Fruit fly (Drosophila melanogaster): ENCODE data around the gene CG13639.
A peak's percentile ranks its signal among the peaks of the same experiment; 100 is the strongest.

Gene CG13639

dm6 chr3R:24888418-24888817 lies 28.3 kb upstream of the CG13639 start:
- peak; percentile 56 for TF ChIP-seq Blimp-1 (GFP tag; optimal IDR thresholded peaks at IDR 0.05)
- TF ChIP-seq so (GFP tag; IDR thresholded peaks at IDR 0.05) = no peak
- peak; percentile 82 for TF ChIP-seq CG8281 (tag; optimal IDR thresholded peaks at IDR 0.05)

DNA sequence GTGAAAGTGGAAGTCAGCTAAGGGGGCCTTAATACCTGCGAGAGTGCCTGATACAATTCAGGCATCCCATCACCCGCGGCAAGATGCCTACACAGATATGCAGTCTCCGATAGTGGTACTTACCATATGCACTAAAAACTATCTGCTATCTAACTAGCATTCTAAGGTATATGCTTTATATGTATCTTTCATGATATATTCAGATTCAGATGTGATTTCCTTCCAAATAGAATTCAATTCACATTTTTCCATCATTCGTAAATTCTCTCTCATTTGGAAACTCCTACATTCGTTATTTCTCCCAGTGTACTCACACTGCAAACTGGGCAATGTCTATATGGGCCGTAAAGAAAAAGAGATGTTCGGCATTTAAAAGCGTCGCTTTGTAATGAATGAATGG lies 26.3 kb upstream of the CG13639 start:
- no peak for TF ChIP-seq ac (GFP tag; optimal IDR thresholded peaks at IDR 0.05)
- no peak for TF ChIP-seq kah (GFP tag; optimal IDR thresholded peaks at IDR 0.05)
- no peak for TF ChIP-seq CG2875 (GFP tag; optimal IDR thresholded peaks at IDR 0.05)
- peak; percentile 17; the same call in 1 of the 2 replicates for TF ChIP-seq CG6689 (GFP tag; IDR thresholded peaks at IDR 0.05)
- TF ChIP-seq phol (tag; optimal IDR thresholded peaks at IDR 0.05) = peak; percentile 27
- TF ChIP-seq Spps (tag; optimal IDR thresholded peaks at IDR 0.05) = no peak
- no peak for TF ChIP-seq CG3065 (GFP tag; optimal IDR thresholded peaks at IDR 0.05)
- no peak for TF ChIP-seq CG13894 (tag; optimal IDR thresholded peaks at IDR 0.05)
- no peak for TF ChIP-seq CG7556 (GFP tag; optimal IDR thresholded peaks at IDR 0.05)
- TF ChIP-seq CG15696 (tag; optimal IDR thresholded peaks at IDR 0.05) = no peak
- no peak for TF ChIP-seq CG9215 (GFP tag; IDR thresholded peaks at IDR 0.05)
- no peak for TF ChIP-seq CG14965 (GFP tag; optimal IDR thresholded peaks at IDR 0.05; ENCODE audit: borderline replicate concordance)
- no peak for TF ChIP-seq CG6272 (GFP tag; IDR thresholded peaks at IDR 0.05)
- peak in 1 of 2 experiments; percentile 26 for TF ChIP-seq bsh (GFP tag; optimal IDR thresholded peaks at IDR 0.05)
- no peak for TF ChIP-seq jumu (GFP tag; optimal IDR thresholded peaks at IDR 0.05)
- no peak for TF ChIP-seq odd (GFP tag; optimal IDR thresholded peaks at IDR 0.05)
- TF ChIP-seq CG7372 (GFP tag; IDR thresholded peaks at IDR 0.05) = no peak
- no peak for TF ChIP-seq corto (GFP tag; optimal IDR thresholded peaks at IDR 0.05)
- no peak for TF ChIP-seq Six4 (GFP tag; optimal IDR thresholded peaks at IDR 0.05)
- TF ChIP-seq CG17359 (tag; optimal IDR thresholded peaks at IDR 0.05) = peak; percentile 50
- TF ChIP-seq CG1832 (GFP tag; optimal IDR thresholded peaks at IDR 0.05) = no peak
- TF ChIP-seq toy (GFP tag; IDR thresholded peaks at IDR 0.05) = no peak
- peak; percentile 1 for TF ChIP-seq Xbp1 (GFP tag; optimal IDR thresholded peaks at IDR 0.05)
- TF ChIP-seq HLH3B (GFP tag; IDR thresholded peaks at IDR 0.05) = no peak
- TF ChIP-seq row (GFP tag; IDR thresholded peaks at IDR 0.05) = 0 out of 3 replicates have a peak, but pooled peaks have one; percentile 5
- no peak for TF ChIP-seq lbe (GFP tag; optimal IDR thresholded peaks at IDR 0.05)
- TF ChIP-seq cg (GFP tag; optimal IDR thresholded peaks at IDR 0.05) = no peak
- no peak for TF ChIP-seq Hmx (GFP tag; optimal IDR thresholded peaks at IDR 0.05)
- no peak for TF ChIP-seq otp (GFP tag; IDR thresholded peaks at IDR 0.05)
- no peak for TF ChIP-seq ab (GFP tag; optimal IDR thresholded peaks at IDR 0.05)
- no peak for TF ChIP-seq pnt (GFP tag; optimal IDR thresholded peaks at IDR 0.05)
- TF ChIP-seq CG14710 (tag; optimal IDR thresholded peaks at IDR 0.05) = no peak
- no peak for TF ChIP-seq hkb (optimal IDR thresholded peaks at IDR 0.05)
- TF ChIP-seq hkb (GFP tag; IDR thresholded peaks at IDR 0.05) = no peak
- no peak for TF ChIP-seq CG15269 (tag; optimal IDR thresholded peaks at IDR 0.05)
- no peak for TF ChIP-seq NFAT (GFP tag; IDR thresholded peaks at IDR 0.05)
- TF ChIP-seq Taf1 (GFP tag; IDR thresholded peaks at IDR 0.05) = no peak
- TF ChIP-seq Atf3 (GFP tag; optimal IDR thresholded peaks at IDR 0.05) = no peak
- TF ChIP-seq zfh1 (GFP tag; IDR thresholded peaks at IDR 0.05) = 0 out of 3 replicates have a peak, but pooled peaks have one; percentile 8
- no peak for TF ChIP-seq shn (GFP tag; optimal IDR thresholded peaks at IDR 0.05)
- TF ChIP-seq Med (GFP tag) = peak; percentile 54
- TF ChIP-seq zen (tag; optimal IDR thresholded peaks at IDR 0.05) = no peak
- TF ChIP-seq dan (GFP tag; IDR thresholded peaks at IDR 0.05) = no peak
- peak; percentile 16 for TF ChIP-seq az2 (GFP tag; optimal IDR thresholded peaks at IDR 0.05)
- TF ChIP-seq YL-1 (GFP tag; optimal IDR thresholded peaks at IDR 0.05) = no peak
- no peak for TF ChIP-seq dmrt11E (tag; optimal IDR thresholded peaks at IDR 0.05)
- no peak for TF ChIP-seq crc (GFP tag; optimal IDR thresholded peaks at IDR 0.05)
- TF ChIP-seq CG34422 (GFP tag; IDR thresholded peaks at IDR 0.05) = no peak
